Worm (Caenorhabditis elegans) whole organism, L4/young adult: Measurements from ENCODE around the gene srz-99.

Source experiments
- W03F9.2 ChIP-seq: fragments of 150-350 bp; optimal IDR thresholded peaks from 2 replicates; lab custom pipeline; 2014; ENCODE audit warnings: missing biosample characterization, missing genetic modification characterization
- him-1 ChIP-seq: sonication (generic microtip); optimal IDR thresholded peaks from 2 replicates; lab custom pipeline; 2016; ENCODE audit warnings: missing genotype, missing genetic modification reagents, missing genetic modification characterization, missing compliant biosample characterization

- TF ChIP-seq him-1 (tag; lab: Kevin White, UChicago) (no peak), W03F9.2 (no peak)
Measured at ce11 chrV:16739100-16739499, 9.0 kb downstream of the srz-99 start, which contains the start of the genes clec-29 and clec-39.
